Worm (Caenorhabditis elegans): ENCODE measurements around the gene col-183.

ce11 chrX:13444267-13444666, 23.3 kb downstream of the col-183 start:
- TF ChIP-seq elt-3 (tag; optimal IDR thresholded peaks at IDR 0.05) (no peak), nhr-237 (tag; optimal IDR thresholded peaks at IDR 0.05) (no peak), snpc-4 (tag; optimal IDR thresholded peaks at IDR 0.05) (no peak), lin-13 (tag; optimal IDR thresholded peaks at IDR 0.05) (no peak), zip-8 (tag; optimal IDR thresholded peaks at IDR 0.05) (no peak), hlh-1 (tag; optimal IDR thresholded peaks at IDR 0.05) (no peak), pha-4 (tag; optimal IDR thresholded peaks at IDR 0.05) (no peak), unc-62 (GFP tag; optimal IDR thresholded peaks at IDR 0.05) (no peak), mep-1 (tag; optimal IDR thresholded peaks at IDR 0.05) (no peak), sptf-1 (tag; optimal IDR thresholded peaks at IDR 0.05) (no peak), cnd-1 (tag; optimal IDR thresholded peaks at IDR 0.05) (no peak), elt-1 (tag; optimal IDR thresholded peaks at IDR 0.05; ENCODE audit: borderline replicate concordance, insufficient read depth) (no peak)
